Fruit fly (Drosophila melanogaster) whole organism, embryonic: ENCODE measurements around the gene Dop1R2.

ENCODE experiments used
- BEAF-32 ChIP-seq: fragments of 200-800 bp; sonication (Bioruptor generic); optimal IDR thresholded peaks from 3 replicates; lab custom pipeline; 2017; ENCODE audit warnings: missing biosample characterization, missing genetic modification characterization, mild to moderate bottlenecking, moderate library complexity, missing genetic modification reagents
- CG10147 ChIP-seq: fragments of 200-800 bp; sonication (Bioruptor generic); optimal IDR thresholded peaks from 2 replicates; lab custom pipeline; 2019; ENCODE audit warnings: missing biosample characterization, mild to moderate bottlenecking, missing genetic modification characterization, moderate library complexity
- CG10209 ChIP-seq: fragments of 200-800 bp; sonication (Bioruptor generic); optimal IDR thresholded peaks from 3 replicates; lab custom pipeline; 2017; ENCODE audit warnings: missing biosample characterization, mild to moderate bottlenecking, missing genetic modification characterization, missing genetic modification reagents
- CG10959 ChIP-seq: fragments of 200-800 bp; sonication (Bioruptor generic); IDR thresholded peaks from 2 replicates; pipeline ENCODE4 v1.3.6; 2022; ENCODE audit warnings: missing biosample characterization, missing genetic modification characterization
- CG12071 ChIP-seq: fragments of 200-800 bp; sonication (Bioruptor generic); optimal IDR thresholded peaks from 3 replicates; lab custom pipeline; 2018; ENCODE audit warnings: missing biosample characterization, mild to moderate bottlenecking, missing genetic modification characterization
- CG13296 ChIP-seq: fragments of 200-800 bp; sonication (Bioruptor generic); optimal IDR thresholded peaks from 3 replicates; lab custom pipeline; 2018; ENCODE audit warnings: missing biosample characterization, mild to moderate bottlenecking, missing genetic modification characterization
- CG14667 ChIP-seq: fragments of 200-800 bp; sonication (Bioruptor generic); IDR thresholded peaks from 2 replicates; pipeline ENCODE4 v1.3.6; 2022; ENCODE audit warnings: missing biosample characterization, missing genetic modification characterization
- CG14710 ChIP-seq: fragments of 200-800 bp; sonication (Bioruptor generic); optimal IDR thresholded peaks from 3 replicates; lab custom pipeline; 2019; ENCODE audit warnings: missing biosample characterization, mild to moderate bottlenecking, missing genetic modification characterization, moderate library complexity
- CG17359 ChIP-seq: fragments of 200-800 bp; sonication (Bioruptor generic); optimal IDR thresholded peaks from 3 replicates; lab custom pipeline; 2018; ENCODE audit warnings: missing biosample characterization, mild to moderate bottlenecking, missing genetic modification characterization, moderate library complexity
- CG18011 ChIP-seq: fragments of 200-800 bp; sonication (Bioruptor generic); optimal IDR thresholded peaks from 2 replicates; lab custom pipeline; 2017; ENCODE audit warnings: missing biosample characterization, missing genetic modification characterization, mild to moderate bottlenecking, moderate library complexity, missing genotype
- CG18262 ChIP-seq: fragments of 200-800 bp; optimal IDR thresholded peaks from 3 replicates; lab custom pipeline; 2019; ENCODE audit warnings: missing biosample characterization, mild to moderate bottlenecking, missing genetic modification characterization, moderate library complexity
- CG2678 ChIP-seq: fragments of 200-800 bp; sonication (Bioruptor generic); optimal IDR thresholded peaks from 3 replicates; lab custom pipeline; 2019; ENCODE audit warnings: missing biosample characterization, mild to moderate bottlenecking, missing genetic modification characterization, moderate library complexity
- CG30020 ChIP-seq: fragments of 200-800 bp; optimal IDR thresholded peaks from 2 replicates; lab custom pipeline; 2019; ENCODE audit warnings: missing biosample characterization, mild to moderate bottlenecking, missing genetic modification characterization, moderate library complexity
- CG31365 ChIP-seq: fragments of 200-800 bp; sonication (Bioruptor generic); optimal IDR thresholded peaks from 2 replicates; lab custom pipeline; 2018; ENCODE audit warnings: missing biosample characterization, mild to moderate bottlenecking, missing genetic modification characterization
- CG32532 ChIP-seq: fragments of 200-800 bp; sonication (Bioruptor generic); IDR thresholded peaks from 2 replicates; pipeline ENCODE4 v1.3.6; 2022; ENCODE audit warnings: missing biosample characterization, missing genetic modification characterization
- CG33213 ChIP-seq: fragments of 200-800 bp; sonication (Bioruptor generic); optimal IDR thresholded peaks from 3 replicates; lab custom pipeline; 2016; ENCODE audit warnings: missing biosample characterization, missing genetic modification characterization
- CG6272 ChIP-seq: fragments of 200-800 bp; sonication (Bioruptor generic); IDR thresholded peaks from 2 replicates; pipeline ENCODE4 v1.3.6; 2022; ENCODE audit warnings: missing biosample characterization, missing genetic modification characterization
- CG6689 ChIP-seq: fragments of 200-800 bp; sonication (Bioruptor generic); IDR thresholded peaks from 2 replicates; pipeline ENCODE4 v1.3.6; 2022; ENCODE audit warnings: missing biosample characterization, missing genetic modification characterization
- CG7928 ChIP-seq: fragments of 200-800 bp; sonication (Bioruptor generic); optimal IDR thresholded peaks from 2 replicates; lab custom pipeline; 2017; ENCODE audit warnings: missing biosample characterization, mild to moderate bottlenecking, missing genetic modification characterization
- CG9215 ChIP-seq: fragments of 200-800 bp; sonication (Bioruptor generic); IDR thresholded peaks from 2 replicates; pipeline ENCODE4 v1.3.6; 2022; ENCODE audit warnings: missing biosample characterization, missing genetic modification characterization
- Chrac-16 ChIP-seq: fragments of 200-800 bp; sonication (Bioruptor generic); optimal IDR thresholded peaks from 3 replicates; lab custom pipeline; 2016; ENCODE audit warnings: missing biosample characterization, missing genetic modification characterization
- CoRest ChIP-seq: fragments of 200-800 bp; sonication (Bioruptor generic); optimal IDR thresholded peaks from 3 replicates; lab custom pipeline; 2018; ENCODE audit warnings: missing biosample characterization, mild to moderate bottlenecking, missing genetic modification characterization, moderate library complexity
- D19A ChIP-seq: fragments of 200-800 bp; optimal IDR thresholded peaks from 3 replicates; lab custom pipeline; 2019; ENCODE audit warnings: missing biosample characterization, mild to moderate bottlenecking, missing genetic modification characterization, moderate library complexity
- E2f1 ChIP-seq: fragments of 200-800 bp; sonication (Bioruptor generic); IDR thresholded peaks from 2 replicates; pipeline ENCODE4 v1.3.6; 2022; ENCODE audit warnings: missing biosample characterization, missing genetic modification characterization
- E2f2 ChIP-seq: fragments of 200-800 bp; sonication (Bioruptor generic); IDR thresholded peaks from 2 replicates; pipeline ENCODE4 v1.3.6; 2022; ENCODE audit warnings: missing biosample characterization, missing genetic modification characterization
- Ets65A ChIP-seq: fragments of 200-800 bp; sonication (Bioruptor generic); peaks from one replicate; lab custom pipeline; 2016; ENCODE audit warnings: missing biosample characterization, missing genetic modification characterization
- GATAe ChIP-seq: fragments of 200-800 bp; sonication (Bioruptor generic); conservative IDR thresholded peaks from 2 replicates; pipeline ENCODE4 v1.3.6; 2022; ENCODE audit warnings: missing biosample characterization, missing genetic modification characterization
- HHEX ChIP-seq: fragments of 200-800 bp; sonication (Bioruptor generic); optimal IDR thresholded peaks from 3 replicates; lab custom pipeline; 2017; ENCODE audit warnings: missing biosample characterization, mild to moderate bottlenecking, missing genetic modification characterization, missing genetic modification reagents
- HmgD ChIP-seq: fragments of 200-800 bp; sonication (Bioruptor generic); optimal IDR thresholded peaks from 3 replicates; lab custom pipeline; 2016; ENCODE audit warnings: missing biosample characterization, missing genetic modification characterization
- Hmr ChIP-seq: fragments of 200-800 bp; sonication (Bioruptor generic); optimal IDR thresholded peaks from 3 replicates; lab custom pipeline; 2017; ENCODE audit warnings: mild to moderate bottlenecking, missing biosample characterization, missing genetic modification reagents, missing genetic modification characterization
- Hsf ChIP-seq: fragments of 200-800 bp; sonication (Bioruptor generic); optimal IDR thresholded peaks from 3 replicates; lab custom pipeline; 2016; ENCODE audit warnings: missing biosample characterization, missing genetic modification characterization
- Nf-YC ChIP-seq: fragments of 200-800 bp; optimal IDR thresholded peaks from 3 replicates; lab custom pipeline; 2019; ENCODE audit warnings: missing biosample characterization, mild to moderate bottlenecking, missing genetic modification characterization, moderate library complexity
- Oaz ChIP-seq: fragments of 200-800 bp; sonication (Bioruptor generic); IDR thresholded peaks from 2 replicates; pipeline ENCODE4 v1.3.6; 2022; ENCODE audit warnings: missing biosample characterization, missing genetic modification characterization
- Rfx ChIP-seq: fragments of 200-800 bp; sonication (Bioruptor generic); IDR thresholded peaks from 2 replicates; pipeline ENCODE4 v1.3.6; 2022; ENCODE audit warnings: missing biosample characterization, missing genetic modification characterization
- Side ChIP-seq: fragments of 200-800 bp; sonication (Bioruptor generic); optimal IDR thresholded peaks from 2 replicates; lab custom pipeline; 2016; ENCODE audit warnings: missing biosample characterization, missing genetic modification characterization
- Ssrp ChIP-seq: fragments of 200-800 bp; sonication (Bioruptor generic); optimal IDR thresholded peaks from 2 replicates; lab custom pipeline; 2018; ENCODE audit warnings: missing biosample characterization, mild to moderate bottlenecking, missing genetic modification characterization, moderate library complexity
- Tbp ChIP-seq: fragments of >200 bp; optimal IDR thresholded peaks from 2 replicates; lab custom pipeline; 2018; ENCODE audit warnings: missing biosample characterization, missing genetic modification characterization
- cad ChIP-seq: fragments of >200 bp; optimal IDR thresholded peaks from 2 replicates; lab custom pipeline; 2017; ENCODE audit warnings: missing biosample characterization, missing genetic modification characterization
- dmrt11E ChIP-seq: fragments of 200-800 bp; sonication (Bioruptor generic); optimal IDR thresholded peaks from 3 replicates; lab custom pipeline; 2018; ENCODE audit warnings: missing biosample characterization, mild to moderate bottlenecking, missing genetic modification characterization, moderate library complexity
- ewg ChIP-seq: fragments of 200-800 bp; sonication (Bioruptor generic); optimal IDR thresholded peaks from 3 replicates; lab custom pipeline; 2017; ENCODE audit warnings: mild to moderate bottlenecking, missing biosample characterization, missing genetic modification reagents, missing genetic modification characterization
- ind ChIP-seq: fragments of 200-800 bp; sonication (Bioruptor generic); optimal IDR thresholded peaks from 3 replicates; lab custom pipeline; 2016; ENCODE audit warnings: missing biosample characterization, missing genetic modification characterization
- insv ChIP-seq, 2 experiments: fragments of 200-800 bp; sonication (Bioruptor generic); optimal IDR thresholded peaks; 3 replicates each; lab custom pipeline; 2016 to 2018; ENCODE audit warnings: missing biosample characterization in 2 of 2, missing genetic modification characterization in 2 of 2
- nau ChIP-seq: fragments of 200-800 bp; sonication (Bioruptor generic); optimal IDR thresholded peaks from 3 replicates; lab custom pipeline; 2017; ENCODE audit warnings: missing biosample characterization, mild to moderate bottlenecking, missing genetic modification characterization, missing genetic modification reagents
- nerfin-1 ChIP-seq: fragments of 200-800 bp; sonication (Bioruptor generic); optimal IDR thresholded peaks from 3 replicates; lab custom pipeline; 2019; ENCODE audit warnings: missing biosample characterization, mild to moderate bottlenecking, missing genetic modification characterization, moderate library complexity
- pzg ChIP-seq: fragments of 200-800 bp; sonication (Bioruptor generic); optimal IDR thresholded peaks from 3 replicates; lab custom pipeline; 2018; ENCODE audit warnings: missing biosample characterization, mild to moderate bottlenecking, missing genetic modification characterization, moderate library complexity
- row ChIP-seq: fragments of 200-800 bp; sonication (Bioruptor generic); IDR thresholded peaks from 3 replicates; pipeline ENCODE4 v1.3.6; 2022; ENCODE audit warnings: missing biosample characterization, missing genetic modification characterization
- run ChIP-seq: fragments of 200-800 bp; sonication (Bioruptor generic); optimal IDR thresholded peaks from 3 replicates; lab custom pipeline; 2018; ENCODE audit warnings: missing biosample characterization, mild to moderate bottlenecking, missing genetic modification characterization
- salm ChIP-seq: fragments of 200-800 bp; sonication (Bioruptor generic); optimal IDR thresholded peaks from 2 replicates; lab custom pipeline; 2018; ENCODE audit warnings: missing biosample characterization, mild to moderate bottlenecking, missing genetic modification characterization
- schlank ChIP-seq: fragments of 200-800 bp; sonication (Bioruptor generic); optimal IDR thresholded peaks from 2 replicates; lab custom pipeline; 2018; ENCODE audit warnings: missing biosample characterization, mild to moderate bottlenecking, missing genetic modification characterization
- sisA ChIP-seq: fragments of 200-800 bp; sonication (Bioruptor generic); IDR thresholded peaks from 2 replicates; pipeline ENCODE4 v1.3.6; 2022; ENCODE audit warnings: missing biosample characterization, missing genetic modification characterization
- zen ChIP-seq: fragments of 200-800 bp; sonication (Bioruptor generic); optimal IDR thresholded peaks from 3 replicates; lab custom pipeline; 2018; ENCODE audit warnings: missing biosample characterization, mild to moderate bottlenecking, missing genetic modification characterization, moderate library complexity

Gene Dop1R2

DNA sequence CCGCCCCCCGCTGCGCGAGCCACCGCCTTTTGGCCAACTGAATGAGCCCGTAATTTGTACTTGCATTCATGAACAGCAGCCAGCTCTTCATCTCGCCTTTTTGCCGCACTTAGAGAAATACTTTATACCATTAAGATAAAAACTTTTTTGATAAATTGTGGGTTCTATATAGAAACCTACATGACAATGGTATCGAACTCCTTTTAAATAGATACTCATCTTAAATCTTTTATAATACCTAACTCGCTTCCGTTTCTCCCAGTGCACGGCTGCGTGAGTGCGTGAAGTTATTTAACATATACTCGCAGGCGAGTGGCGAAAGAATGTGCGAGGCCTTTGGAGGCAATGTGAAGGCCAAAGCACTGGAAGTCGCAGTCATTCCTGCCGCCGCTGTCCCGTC lies 33.9 kb downstream of the Dop1R2 start (continued):
- TF ChIP-seq insv (GFP tag; optimal IDR thresholded peaks at IDR 0.05; lab: Kevin White, UChicago) = no peak
- TF ChIP-seq HmgD (GFP tag; lab: Kevin White, UChicago) = no peak
- TF ChIP-seq Tbp (GFP tag; lab: Kevin White, UChicago) = no peak
- TF ChIP-seq Rfx (GFP tag; lab: Robert Waterston, UW) = peak; percentile 56
- TF ChIP-seq CG14710 (tag; lab: Kevin White, UChicago) = peak; percentile 8
- peak; percentile 24 for TF ChIP-seq HHEX (GFP tag; lab: Kevin White, UChicago)
- TF ChIP-seq pzg (GFP tag; lab: Kevin White, UChicago) = no peak
- no peak for TF ChIP-seq Nf-YC
- no peak for TF ChIP-seq cad
- TF ChIP-seq salm (tag; lab: Kevin White, UChicago) = no peak
- TF ChIP-seq CG18011 (GFP tag; lab: Kevin White, UChicago) = no peak
- no peak for TF ChIP-seq nau (GFP tag; lab: Kevin White, UChicago)
- TF ChIP-seq Hsf = peak; percentile 22
- peak; percentile 25 for TF ChIP-seq CoRest (tag; lab: Kevin White, UChicago)
- peak; percentile 15 for TF ChIP-seq CG12071 (GFP tag; lab: Kevin White, UChicago)
- peak; percentile 1 for TF ChIP-seq zen
- no peak for TF ChIP-seq Oaz (GFP tag; lab: Robert Waterston, UW)
- peak; percentile 35 for TF ChIP-seq CG17359 (tag; lab: Kevin White, UChicago)
- TF ChIP-seq CG2678 = peak; percentile 60
- no peak for TF ChIP-seq BEAF-32 (GFP tag; lab: Kevin White, UChicago)
- TF ChIP-seq CG13296 = peak; percentile 16
- no peak for TF ChIP-seq run (tag; lab: Kevin White, UChicago)
- peak; percentile 47; the same call in 1 of the 2 replicates for TF ChIP-seq CG6689 (GFP tag; lab: Robert Waterston, UW)
- peak; percentile 15 for TF ChIP-seq CG10209 (GFP tag; lab: Kevin White, UChicago)
- TF ChIP-seq E2f1 (GFP tag; lab: Robert Waterston, UW) = peak; percentile 37; the same call in 1 of the 2 replicates
- TF ChIP-seq Side = no peak
- no peak for TF ChIP-seq Ets65A
- TF ChIP-seq D19A (tag; lab: Kevin White, UChicago) = peak; percentile 14
- TF ChIP-seq CG9215 (GFP tag; lab: Robert Waterston, UW) = 0 out of 2 replicates have a peak, but pooled peaks have one; percentile 13
- TF ChIP-seq row (GFP tag; lab: Robert Waterston, UW) = peak; percentile 59
- no peak for TF ChIP-seq CG10959 (GFP tag; lab: Robert Waterston, UW)
- TF ChIP-seq CG33213 (GFP tag; lab: Kevin White, UChicago) = no peak
- TF ChIP-seq E2f2 (GFP tag; lab: Robert Waterston, UW) = peak; percentile 25; the same call in 1 of the 2 replicates
- no peak for TF ChIP-seq GATAe (GFP tag; lab: Robert Waterston, UW)
- no peak for TF ChIP-seq CG30020 (tag; lab: Kevin White, UChicago)
- TF ChIP-seq CG18262 = peak; percentile 32
- no peak for TF ChIP-seq CG7928
- no peak for TF ChIP-seq schlank (tag; lab: Kevin White, UChicago)
- TF ChIP-seq CG10147 (GFP tag; lab: Kevin White, UChicago) = peak; percentile 38
- peak; percentile 30 for TF ChIP-seq Ssrp
- no peak for TF ChIP-seq ewg
- TF ChIP-seq CG31365 (tag; lab: Kevin White, UChicago) = no peak
- peak; percentile 33; the same call in 1 of the 2 replicates for TF ChIP-seq sisA (GFP tag; lab: Robert Waterston, UW)
- TF ChIP-seq Hmr (GFP tag; lab: Kevin White, UChicago) = peak; percentile 57
- no peak for TF ChIP-seq CG6272 (GFP tag; lab: Robert Waterston, UW)
- peak; percentile 49 for TF ChIP-seq ind
- peak; percentile 32 for TF ChIP-seq dmrt11E (tag; lab: Kevin White, UChicago)
- TF ChIP-seq Chrac-16 (GFP tag; lab: Kevin White, UChicago) = no peak
- peak; percentile 50; the same call in 1 of the 2 replicates for TF ChIP-seq CG32532 (GFP tag; lab: Robert Waterston, UW)
- TF ChIP-seq nerfin-1 (tag; lab: Kevin White, UChicago) = peak; percentile 1
- TF ChIP-seq CG14667 (GFP tag; lab: Robert Waterston, UW) = peak; percentile 26; the same call in 1 of the 2 replicates
